Fruit fly (Drosophila melanogaster): ENCODE data around the gene Vha100-1.
A peak's percentile ranks its signal among the peaks of the same experiment; 100 is the strongest.

Vha100-1 gene

dm6 chr3R:29138407-29138806 lies 7.4 kb downstream of the Vha100-1 start, which contains the start of the genes Alg13 and superdeath (continued):
- TF ChIP-seq CTCF (GFP tag; optimal IDR thresholded peaks at IDR 0.05) (peak; percentile 2), tin (GFP tag; optimal IDR thresholded peaks at IDR 0.05) (no peak), CG13287 (GFP tag; IDR thresholded peaks at IDR 0.05; ENCODE audit: partially characterized antibody) (no peak; the same call in 1 of the 2 replicates), Opbp (GFP tag; IDR thresholded peaks at IDR 0.05; ENCODE audit: partially characterized antibody) (no peak), CG9932 (GFP tag; IDR thresholded peaks at IDR 0.05) (no peak), H2.0 (GFP tag; IDR thresholded peaks at IDR 0.05) (no peak), fd64A (GFP tag; optimal IDR thresholded peaks at IDR 0.05) (peak; percentile 22), sens (GFP tag) (peak; percentile 39), ind (GFP tag; optimal IDR thresholded peaks at IDR 0.05) (no peak), CG7271 (tag; optimal IDR thresholded peaks at IDR 0.05) (no peak), salm (tag; optimal IDR thresholded peaks at IDR 0.05) (no peak), CG3838 (GFP tag; optimal IDR thresholded peaks at IDR 0.05) (no peak), jigr1 (GFP tag; IDR thresholded peaks at IDR 0.05) (no peak), CG8290 (GFP tag; optimal IDR thresholded peaks at IDR 0.05) (no peak), CG8290 (tag; optimal IDR thresholded peaks at IDR 0.05) (no peak), HmgZ (tag; optimal IDR thresholded peaks at IDR 0.05) (peak; percentile 33), CG34376 (GFP tag; optimal IDR thresholded peaks at IDR 0.05) (peak; percentile 1), maf-S (GFP tag; optimal IDR thresholded peaks at IDR 0.05) (no peak), phol (tag; optimal IDR thresholded peaks at IDR 0.05) (peak; percentile 7), unc-4 (GFP tag; IDR thresholded peaks at IDR 0.05; ENCODE audit: partially characterized antibody) (no peak), CG7987 (GFP tag; optimal IDR thresholded peaks at IDR 0.05) (peak; percentile 15), nau (GFP tag; optimal IDR thresholded peaks at IDR 0.05) (no peak), CG17186 (GFP tag; optimal IDR thresholded peaks at IDR 0.05) (peak; percentile 49), Pdp1 (GFP tag; optimal IDR thresholded peaks at IDR 0.05) (peak in 1 of 2 experiments; percentile 64), CG9437 (GFP tag; optimal IDR thresholded peaks at IDR 0.05) (peak; percentile 46), zfh1 (GFP tag; IDR thresholded peaks at IDR 0.05) (no peak), Myb (GFP tag; optimal IDR thresholded peaks at IDR 0.05) (peak; percentile 92), crp (GFP tag; optimal IDR thresholded peaks at IDR 0.05) (peak in 1 of 2 experiments; percentile 85), CG12659 (GFP tag; optimal IDR thresholded peaks at IDR 0.05) (peak; percentile 19), CG1832 (GFP tag; optimal IDR thresholded peaks at IDR 0.05) (no peak), CG1602 (GFP tag; optimal IDR thresholded peaks at IDR 0.05) (no peak), CG15073 (GFP tag; optimal IDR thresholded peaks at IDR 0.05) (no peak), pros (GFP tag; optimal IDR thresholded peaks at IDR 0.05) (no peak), Vsx1 (GFP tag; optimal IDR thresholded peaks at IDR 0.05) (no peak), CG12942 (GFP tag; optimal IDR thresholded peaks at IDR 0.05) (no peak), Ets97D (GFP tag; optimal IDR thresholded peaks at IDR 0.05) (peak; percentile 23), ATbp (GFP tag; optimal IDR thresholded peaks at IDR 0.05) (peak; percentile 49), PHDP (tag; optimal IDR thresholded peaks at IDR 0.05) (no peak), zen2 (GFP tag; IDR thresholded peaks at IDR 0.05; ENCODE audit: partially characterized antibody) (no peak; the same call in 2 of the 3 replicates), CG15696 (tag; optimal IDR thresholded peaks at IDR 0.05) (no peak), CG15601 (tag; optimal IDR thresholded peaks at IDR 0.05) (peak; percentile 17), h (optimal IDR thresholded peaks at IDR 0.05) (no peak), pho (GFP tag; optimal IDR thresholded peaks at IDR 0.05) (no peak), CG4328 (GFP tag; optimal IDR thresholded peaks at IDR 0.05) (no peak), cas (GFP tag; IDR thresholded peaks at IDR 0.05) (no peak), disco-r (GFP tag; optimal IDR thresholded peaks at IDR 0.05) (no peak), CG13424 (tag; optimal IDR thresholded peaks at IDR 0.05) (no peak), knrl (GFP tag; IDR thresholded peaks at IDR 0.05; ENCODE audit: partially characterized antibody) (no peak), trem (tag; optimal IDR thresholded peaks at IDR 0.05) (no peak), az2 (GFP tag; optimal IDR thresholded peaks at IDR 0.05) (no peak), Dbx (GFP tag; IDR thresholded peaks at IDR 0.05) (no peak), CG4424 (GFP tag; optimal IDR thresholded peaks at IDR 0.05) (peak; percentile 20)
